Fruit fly (Drosophila melanogaster) whole organism, embryonic: ENCODE results near the gene Atat.

Experiments used
- CG10654 ChIP-seq: fragments of 200-800 bp; sonication (Bioruptor generic); optimal IDR thresholded peaks from 2 replicates; lab custom pipeline; 2016; ENCODE audit warnings: missing biosample characterization, missing genetic modification characterization
- CG11456 ChIP-seq: fragments of 200-800 bp; sonication (Bioruptor generic); IDR thresholded peaks from 3 replicates; pipeline ENCODE4 v1.3.6; 2022; ENCODE audit warnings: missing biosample characterization, missing genetic modification characterization
- CG11504 ChIP-seq: fragments of 200-800 bp; sonication (Bioruptor generic); optimal IDR thresholded peaks from 3 replicates; lab custom pipeline; 2019; ENCODE audit warnings: missing biosample characterization, mild to moderate bottlenecking, missing genetic modification characterization, moderate library complexity
- CG13296 ChIP-seq: fragments of 200-800 bp; sonication (Bioruptor generic); optimal IDR thresholded peaks from 3 replicates; lab custom pipeline; 2018; ENCODE audit warnings: missing biosample characterization, mild to moderate bottlenecking, missing genetic modification characterization
- CG13424 ChIP-seq: fragments of 200-800 bp; sonication (Bioruptor generic); optimal IDR thresholded peaks from 2 replicates; lab custom pipeline; 2019; ENCODE audit warnings: missing biosample characterization, mild to moderate bottlenecking, missing genetic modification characterization, moderate library complexity
- CG14050 ChIP-seq: fragments of 200-800 bp; sonication (Bioruptor generic); IDR thresholded peaks from 3 replicates; pipeline ENCODE4 v1.3.6; 2022; ENCODE audit warnings: missing biosample characterization, missing genetic modification characterization
- CG14441 ChIP-seq: fragments of 200-800 bp; sonication (Bioruptor generic); IDR thresholded peaks from 2 replicates; pipeline ENCODE4 v1.3.6; 2022; ENCODE audit warnings: missing biosample characterization, missing genetic modification characterization
- CG14860 ChIP-seq: fragments of 200-800 bp; sonication (Bioruptor generic); IDR thresholded peaks from 3 replicates; pipeline ENCODE4 v1.3.6; 2022; ENCODE audit warnings: missing biosample characterization, missing genetic modification characterization; ENCODE audit not compliant: partially characterized antibody
- CG15073 ChIP-seq: fragments of 200-800 bp; sonication (Bioruptor generic); optimal IDR thresholded peaks from 2 replicates; lab custom pipeline; 2016; ENCODE audit warnings: missing biosample characterization, missing genetic modification characterization
- CG1602 ChIP-seq: fragments of 200-800 bp; sonication (Bioruptor generic); optimal IDR thresholded peaks from 3 replicates; lab custom pipeline; 2016; ENCODE audit warnings: missing biosample characterization, missing genetic modification characterization
- CG17802 ChIP-seq: fragments of 200-800 bp; sonication (Bioruptor generic); optimal IDR thresholded peaks from 2 replicates; lab custom pipeline; 2018; ENCODE audit warnings: missing biosample characterization, mild to moderate bottlenecking, missing genetic modification characterization, moderate library complexity
- CG18011 ChIP-seq: fragments of 200-800 bp; sonication (Bioruptor generic); optimal IDR thresholded peaks from 2 replicates; lab custom pipeline; 2017; ENCODE audit warnings: missing biosample characterization, missing genetic modification characterization, mild to moderate bottlenecking, moderate library complexity, missing genotype
- CG30020 ChIP-seq: fragments of 200-800 bp; optimal IDR thresholded peaks from 2 replicates; lab custom pipeline; 2019; ENCODE audit warnings: missing biosample characterization, mild to moderate bottlenecking, missing genetic modification characterization, moderate library complexity
- CG31441 ChIP-seq: fragments of 200-800 bp; sonication (Bioruptor generic); IDR thresholded peaks from 2 replicates; pipeline ENCODE4 v1.3.6; 2022; ENCODE audit warnings: missing biosample characterization, missing genetic modification characterization
- CG3163 ChIP-seq: fragments of 200-800 bp; sonication (Bioruptor generic); optimal IDR thresholded peaks from 3 replicates; lab custom pipeline; 2016; ENCODE audit warnings: missing biosample characterization, missing genetic modification characterization
- CG33213 ChIP-seq: fragments of 200-800 bp; sonication (Bioruptor generic); optimal IDR thresholded peaks from 3 replicates; lab custom pipeline; 2016; ENCODE audit warnings: missing biosample characterization, missing genetic modification characterization
- CG4282 ChIP-seq: fragments of 200-800 bp; sonication (Bioruptor generic); optimal IDR thresholded peaks from 2 replicates; lab custom pipeline; 2016; ENCODE audit warnings: missing biosample characterization, missing genetic modification characterization
- CG7556 ChIP-seq: fragments of 200-800 bp; sonication (Bioruptor generic); optimal IDR thresholded peaks from 2 replicates; lab custom pipeline; 2017; ENCODE audit warnings: missing biosample characterization, mild to moderate bottlenecking, missing genetic modification characterization
- CG7839 ChIP-seq: fragments of 200-800 bp; sonication (Bioruptor generic); optimal IDR thresholded peaks from 3 replicates; lab custom pipeline; 2018; ENCODE audit warnings: missing biosample characterization, mild to moderate bottlenecking, missing genetic modification characterization, moderate library complexity
- CG8924 ChIP-seq: fragments of 200-800 bp; optimal IDR thresholded peaks from 3 replicates; lab custom pipeline; 2019; ENCODE audit warnings: missing biosample characterization, mild to moderate bottlenecking, missing genetic modification characterization, moderate library complexity
- CG9215 ChIP-seq: fragments of 200-800 bp; sonication (Bioruptor generic); IDR thresholded peaks from 2 replicates; pipeline ENCODE4 v1.3.6; 2022; ENCODE audit warnings: missing biosample characterization, missing genetic modification characterization
- CG9609 ChIP-seq: fragments of 200-800 bp; sonication (Bioruptor generic); optimal IDR thresholded peaks from 3 replicates; lab custom pipeline; 2016; ENCODE audit warnings: missing biosample characterization, missing genetic modification characterization
- Deaf1 ChIP-seq: fragments of 200-800 bp; optimal IDR thresholded peaks from 3 replicates; lab custom pipeline; 2019; ENCODE audit warnings: missing biosample characterization, mild to moderate bottlenecking, missing genetic modification characterization, moderate library complexity
- E2f2 ChIP-seq: fragments of 200-800 bp; sonication (Bioruptor generic); IDR thresholded peaks from 2 replicates; pipeline ENCODE4 v1.3.6; 2022; ENCODE audit warnings: missing biosample characterization, missing genetic modification characterization
- Fer2 ChIP-seq: fragments of 200-800 bp; sonication (Bioruptor generic); optimal IDR thresholded peaks from 2 replicates; lab custom pipeline; 2018; ENCODE audit warnings: missing biosample characterization, mild to moderate bottlenecking, missing genetic modification characterization, moderate library complexity
- Hsf ChIP-seq: fragments of 200-800 bp; sonication (Bioruptor generic); optimal IDR thresholded peaks from 3 replicates; lab custom pipeline; 2016; ENCODE audit warnings: missing biosample characterization, missing genetic modification characterization
- Med ChIP-seq: fragments of 200-800 bp; sonication (Bioruptor generic); peaks from one replicate; lab custom pipeline; 2016; ENCODE audit warnings: missing biosample characterization, missing genetic modification characterization, mild to moderate bottlenecking, inconsistent platforms, moderate library complexity
- Meics ChIP-seq: fragments of 200-800 bp; sonication (Bioruptor generic); optimal IDR thresholded peaks from 2 replicates; lab custom pipeline; 2017; ENCODE audit warnings: missing biosample characterization, mild to moderate bottlenecking, missing genetic modification characterization
- Pdp1 ChIP-seq, 2 experiments: fragments of 200-800 bp; sonication (Bioruptor generic); optimal IDR thresholded peaks; 3 replicates each; lab custom pipeline; 2016; ENCODE audit warnings: missing biosample characterization in 2 of 2, missing genetic modification characterization in 2 of 2, mild to moderate bottlenecking in 1 of 2, moderate library complexity in 1 of 2
- Scr ChIP-seq: fragments of 200-800 bp; sonication (Bioruptor generic); IDR thresholded peaks from 2 replicates; pipeline ENCODE4 v1.3.6; 2022; ENCODE audit warnings: missing biosample characterization, missing genetic modification characterization; ENCODE audit not compliant: partially characterized antibody
- Sry-β ChIP-seq: fragments of 200-800 bp; sonication (Bioruptor generic); optimal IDR thresholded peaks from 2 replicates; lab custom pipeline; 2018; ENCODE audit warnings: missing biosample characterization, mild to moderate bottlenecking, missing genetic modification characterization, moderate library complexity
- Sry-δ ChIP-seq: fragments of 200-800 bp; sonication (Bioruptor generic); optimal IDR thresholded peaks from 2 replicates; lab custom pipeline; 2016; ENCODE audit warnings: missing biosample characterization, missing genetic modification characterization
- Vsx1 ChIP-seq: fragments of 200-800 bp; sonication (Bioruptor generic); optimal IDR thresholded peaks from 2 replicates; lab custom pipeline; 2017; ENCODE audit warnings: missing biosample characterization, mild to moderate bottlenecking, missing genetic modification characterization, missing genetic modification reagents
- ato ChIP-seq: fragments of 200-800 bp; sonication (Bioruptor generic); IDR thresholded peaks from 2 replicates; pipeline ENCODE4 v1.3.6; 2022; ENCODE audit warnings: missing biosample characterization, missing genetic modification characterization; ENCODE audit not compliant: partially characterized antibody
- bcd ChIP-seq: fragments of 200-800 bp; sonication (Bioruptor generic); optimal IDR thresholded peaks from 2 replicates; lab custom pipeline; 2017; ENCODE audit warnings: missing biosample characterization, mild to moderate bottlenecking, missing genetic modification characterization
- disco-r ChIP-seq: fragments of 200-800 bp; sonication (Bioruptor generic); optimal IDR thresholded peaks from 2 replicates; lab custom pipeline; 2016; ENCODE audit warnings: missing biosample characterization, missing genetic modification characterization
- fd96Cb ChIP-seq: fragments of 200-800 bp; sonication (Bioruptor generic); optimal IDR thresholded peaks from 2 replicates; lab custom pipeline; 2018; ENCODE audit warnings: missing biosample characterization, mild to moderate bottlenecking, missing genetic modification characterization, moderate library complexity
- gcm ChIP-seq: fragments of 200-800 bp; sonication (Bioruptor generic); optimal IDR thresholded peaks from 2 replicates; lab custom pipeline; 2019; ENCODE audit warnings: missing biosample characterization, mild to moderate bottlenecking, missing genetic modification characterization, moderate library complexity
- kni ChIP-seq: fragments of 200-800 bp; sonication (Bioruptor generic); optimal IDR thresholded peaks from 3 replicates; lab custom pipeline; 2017; ENCODE audit warnings: mild to moderate bottlenecking, missing biosample characterization, missing genetic modification reagents, missing genetic modification characterization
- lmd ChIP-seq: fragments of 200-800 bp; sonication (Bioruptor generic); IDR thresholded peaks from 2 replicates; pipeline ENCODE4 v1.3.6; 2022; ENCODE audit warnings: missing biosample characterization, missing genetic modification characterization
- mam ChIP-seq: fragments of 200-800 bp; sonication (Bioruptor generic); optimal IDR thresholded peaks from 3 replicates; lab custom pipeline; 2016; ENCODE audit warnings: missing biosample characterization, missing genetic modification characterization
- nau ChIP-seq: fragments of 200-800 bp; sonication (Bioruptor generic); optimal IDR thresholded peaks from 3 replicates; lab custom pipeline; 2017; ENCODE audit warnings: missing biosample characterization, mild to moderate bottlenecking, missing genetic modification characterization, missing genetic modification reagents
- nmo ChIP-seq: fragments of 200-800 bp; sonication (Bioruptor generic); optimal IDR thresholded peaks from 2 replicates; lab custom pipeline; 2018; ENCODE audit warnings: missing biosample characterization, mild to moderate bottlenecking, missing genetic modification characterization, moderate library complexity
- ranshi ChIP-seq: fragments of 200-800 bp; sonication (Bioruptor generic); IDR thresholded peaks from 2 replicates; pipeline ENCODE4 v1.3.6; 2022; ENCODE audit warnings: missing biosample characterization, missing genetic modification characterization
- row ChIP-seq: fragments of 200-800 bp; sonication (Bioruptor generic); IDR thresholded peaks from 3 replicates; pipeline ENCODE4 v1.3.6; 2022; ENCODE audit warnings: missing biosample characterization, missing genetic modification characterization
- toy ChIP-seq: fragments of 200-800 bp; sonication (Bioruptor generic); IDR thresholded peaks from 2 replicates; pipeline ENCODE4 v1.3.6; 2022; ENCODE audit warnings: missing biosample characterization, missing genetic modification characterization
- vfl ChIP-seq: fragments of 200-800 bp; sonication (Bioruptor generic); optimal IDR thresholded peaks from 2 replicates; lab custom pipeline; 2016; ENCODE audit warnings: missing biosample characterization, missing genetic modification characterization
- zen ChIP-seq: fragments of 200-800 bp; sonication (Bioruptor generic); optimal IDR thresholded peaks from 3 replicates; lab custom pipeline; 2018; ENCODE audit warnings: missing biosample characterization, mild to moderate bottlenecking, missing genetic modification characterization, moderate library complexity
- zen2 ChIP-seq: fragments of 200-800 bp; sonication (Bioruptor generic); IDR thresholded peaks from 3 replicates; pipeline ENCODE4 v1.3.6; 2022; ENCODE audit warnings: missing biosample characterization, missing genetic modification characterization; ENCODE audit not compliant: partially characterized antibody

Atat gene

DNA sequence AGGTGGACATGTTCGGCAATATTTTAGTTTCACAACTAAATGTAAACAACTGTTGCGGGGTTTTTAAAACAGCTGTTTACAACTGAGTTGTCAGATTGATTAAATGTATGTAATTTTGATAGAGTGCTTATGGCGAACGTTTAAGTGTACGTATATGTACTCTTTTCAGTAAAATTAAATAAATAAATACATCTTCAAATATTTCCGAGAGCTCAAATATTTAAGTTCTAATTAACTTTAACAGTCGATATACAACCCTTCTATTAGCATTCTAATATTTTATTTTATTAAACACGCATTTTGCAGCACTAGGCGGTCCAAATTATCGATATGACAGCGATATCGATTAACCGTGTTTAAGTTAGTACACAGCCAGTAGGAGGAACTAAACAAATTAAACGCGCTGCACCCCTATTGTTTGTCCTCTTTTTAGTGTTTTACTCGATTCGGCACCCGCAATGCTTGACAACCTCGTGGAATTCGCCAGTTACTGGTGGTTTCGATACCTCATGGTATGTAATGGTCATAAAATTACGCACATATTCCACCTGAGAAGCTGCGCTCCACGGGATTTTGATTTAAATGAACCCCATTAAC lies 25.1 kb upstream of the Atat start, which contains the start of the genes CG3448 and ghi (continued):
- TF ChIP-seq zen (tag; lab: Kevin White, UChicago) (peak; percentile 73), ranshi (peak; percentile 43; the same call in 1 of the 2 replicates), CG11456 (GFP tag; lab: Robert Waterston, UW) (peak; percentile 58; the same call in 1 of the 3 replicates), fd96Cb (tag; lab: Kevin White, UChicago) (peak; percentile 32), CG30020 (tag; lab: Kevin White, UChicago) (peak; percentile 41), CG14860 (GFP tag; lab: Robert Waterston, UW) (peak; percentile 45; the same call in 1 of the 3 replicates), CG4282 (GFP tag; lab: Kevin White, UChicago) (no peak), row (peak; percentile 57; the same call in 2 of the 3 replicates), CG11504 (tag; lab: Kevin White, UChicago) (peak; percentile 71), CG13424 (tag; lab: Kevin White, UChicago) (peak; percentile 61), mam (GFP tag; lab: Kevin White, UChicago) (peak; percentile 59), CG1602 (no peak), Pdp1 (GFP tag; optimal IDR thresholded peaks at IDR 0.05; lab: Kevin White, UChicago) (peak; percentile 51 to 67), CG7839 (tag; lab: Kevin White, UChicago) (peak; percentile 69), CG9215 (GFP tag; lab: Robert Waterston, UW) (peak; percentile 68), bcd (GFP tag; lab: Kevin White, UChicago) (peak; percentile 56), CG9609 (GFP tag; lab: Kevin White, UChicago) (no peak), Sry-δ (GFP tag; lab: Kevin White, UChicago) (peak; percentile 63), CG15073 (GFP tag; lab: Kevin White, UChicago) (no peak), CG7556 (GFP tag; lab: Kevin White, UChicago) (peak; percentile 62), lmd (peak; percentile 73), CG18011 (GFP tag; lab: Kevin White, UChicago) (peak; percentile 46), nau (GFP tag; lab: Kevin White, UChicago) (no peak), Vsx1 (GFP tag; lab: Kevin White, UChicago) (peak; percentile 87), gcm (GFP tag; lab: Kevin White, UChicago) (peak; percentile 62), vfl (GFP tag; lab: Kevin White, UChicago) (peak; percentile 14), Deaf1 (tag; lab: Kevin White, UChicago) (peak; percentile 25), CG10654 (peak; percentile 62), toy (no peak), E2f2 (peak; percentile 67), Hsf (peak; percentile 35), Med (GFP tag; lab: Kevin White, UChicago) (peak; percentile 82), CG8924 (tag; lab: Kevin White, UChicago) (peak; percentile 51), CG14050 (no peak), ato (GFP tag; lab: Robert Waterston, UW) (no peak), CG17802 (tag; lab: Kevin White, UChicago) (peak; percentile 11), nmo (peak; percentile 55), CG31441 (GFP tag; lab: Robert Waterston, UW) (peak; percentile 77), kni (GFP tag; lab: Kevin White, UChicago) (peak; percentile 75), zen2 (GFP tag; lab: Robert Waterston, UW) (no peak; the same call in 2 of the 3 replicates), disco-r (GFP tag; lab: Kevin White, UChicago) (no peak), Scr (GFP tag; lab: Robert Waterston, UW) (peak; percentile 76), Fer2 (tag; lab: Kevin White, UChicago) (peak; percentile 77), Meics (peak; percentile 52), CG14441 (GFP tag; lab: Robert Waterston, UW) (peak; percentile 40; the same call in 1 of the 2 replicates), CG13296 (GFP tag; lab: Kevin White, UChicago) (peak; percentile 76), Sry-β (GFP tag; lab: Kevin White, UChicago) (no peak), CG33213 (GFP tag; lab: Kevin White, UChicago) (peak; percentile 6), CG3163 (GFP tag; lab: Kevin White, UChicago) (no peak)
